Fruit fly (Drosophila melanogaster): ENCODE results near the gene mtSSB.

mtSSB gene

dm6 chr3R:16234745-16235149 lies 29.7 kb upstream of the mtSSB start (continued):
- TF ChIP-seq Ets21C (GFP tag; optimal IDR thresholded peaks at IDR 0.05) (peak; percentile 72), Eip75B (GFP tag; optimal IDR thresholded peaks at IDR 0.05) (peak; percentile 90), CG15336 (GFP tag; IDR thresholded peaks at IDR 0.05) (no peak), Ets96B (tag; optimal IDR thresholded peaks at IDR 0.05) (peak; percentile 91), Eip78C (GFP tag) (peak; percentile 97), Sox14 (GFP tag; optimal IDR thresholded peaks at IDR 0.05) (peak; percentile 87), acj6 (GFP tag; optimal IDR thresholded peaks at IDR 0.05) (peak; percentile 74), CG6163 (GFP tag; IDR thresholded peaks at IDR 0.05) (no peak), CG8632 (GFP tag; optimal IDR thresholded peaks at IDR 0.05) (peak; percentile 87), dsx (GFP tag; optimal IDR thresholded peaks at IDR 0.05; ENCODE audit: poor library complexity, severe bottlenecking) (peak; percentile 72), Sox15 (GFP tag; optimal IDR thresholded peaks at IDR 0.05) (peak; percentile 76), CG31627 (GFP tag; optimal IDR thresholded peaks at IDR 0.05) (peak; percentile 81), esn (GFP tag; optimal IDR thresholded peaks at IDR 0.05) (peak; percentile 92)

- TF ChIP-seq OdsH (GFP tag; optimal IDR thresholded peaks at IDR 0.05) (no peak), Eip75B (GFP tag; optimal IDR thresholded peaks at IDR 0.05) (no peak), salr (GFP tag; optimal IDR thresholded peaks at IDR 0.05) (no peak), CG11294 (GFP tag; IDR thresholded peaks at IDR 0.05) (no peak), Eip78C (GFP tag) (no peak), Gug (GFP tag; IDR thresholded peaks at IDR 0.05) (no peak), spab (GFP tag; optimal IDR thresholded peaks at IDR 0.05) (no peak), net (GFP tag; optimal IDR thresholded peaks at IDR 0.05) (no peak), CG11762 (GFP tag; optimal IDR thresholded peaks at IDR 0.05; ENCODE audit: insufficient read depth) (no peak), Sox15 (GFP tag; optimal IDR thresholded peaks at IDR 0.05) (no peak), CG31627 (GFP tag; optimal IDR thresholded peaks at IDR 0.05) (no peak), CG6854 (GFP tag; optimal IDR thresholded peaks at IDR 0.05) (peak; percentile 21), Blimp-1 (GFP tag; optimal IDR thresholded peaks at IDR 0.05) (no peak), CG1621 (tag; optimal IDR thresholded peaks at IDR 0.05) (peak; percentile 24), topi (GFP tag; optimal IDR thresholded peaks at IDR 0.05) (no peak), lz (GFP tag; optimal IDR thresholded peaks at IDR 0.05) (no peak), achi (GFP tag; optimal IDR thresholded peaks at IDR 0.05) (no peak), CG3919 (GFP tag; optimal IDR thresholded peaks at IDR 0.05) (no peak), CG6792 (GFP tag; optimal IDR thresholded peaks at IDR 0.05) (no peak), CG8319 (GFP tag; optimal IDR thresholded peaks at IDR 0.05) (peak; percentile 49), Sox102F (GFP tag; optimal IDR thresholded peaks at IDR 0.05) (no peak), Smox (GFP tag; optimal IDR thresholded peaks at IDR 0.05) (no peak), CG11902 (GFP tag; optimal IDR thresholded peaks at IDR 0.05) (no peak), esn (GFP tag; optimal IDR thresholded peaks at IDR 0.05) (no peak)
Measured at dm6 chr3R:16234298-16234697, 29.2 kb upstream of the mtSSB start.

- TF ChIP-seq CG6854 (GFP tag; optimal IDR thresholded peaks at IDR 0.05) (peak; percentile 88), CG9139 (GFP tag; optimal IDR thresholded peaks at IDR 0.05) (no peak), Lpt (GFP tag; optimal IDR thresholded peaks at IDR 0.05) (peak; percentile 36), ss (GFP tag; optimal IDR thresholded peaks at IDR 0.05) (peak; percentile 23 to 41), CG10631 (GFP tag; optimal IDR thresholded peaks at IDR 0.05) (no peak), CG3919 (GFP tag; optimal IDR thresholded peaks at IDR 0.05) (no peak), CG11762 (GFP tag; optimal IDR thresholded peaks at IDR 0.05; ENCODE audit: insufficient read depth) (no peak), Eip93F (GFP tag; optimal IDR thresholded peaks at IDR 0.05) (peak; percentile 18), Sox15 (GFP tag; optimal IDR thresholded peaks at IDR 0.05) (no peak), CG6276 (GFP tag; optimal IDR thresholded peaks at IDR 0.05) (peak; percentile 44), fd59A (GFP tag; optimal IDR thresholded peaks at IDR 0.05) (no peak), dsx (GFP tag; optimal IDR thresholded peaks at IDR 0.05; ENCODE audit: poor library complexity, severe bottlenecking) (no peak), Gug (GFP tag; IDR thresholded peaks at IDR 0.05) (no peak), CG16779 (tag; optimal IDR thresholded peaks at IDR 0.05) (peak; percentile 18), pdm3 (GFP tag; optimal IDR thresholded peaks at IDR 0.05) (no peak), salr (GFP tag; optimal IDR thresholded peaks at IDR 0.05) (no peak), OdsH (GFP tag; optimal IDR thresholded peaks at IDR 0.05) (no peak), svp (GFP tag) (no peak), dac (GFP tag; optimal IDR thresholded peaks at IDR 0.05) (no peak)
Measured at dm6 chr3R:16232569-16232968, 27.5 kb upstream of the mtSSB start.
